Fruit fly (Drosophila melanogaster): ENCODE results near the gene Myt1.
A peak's percentile ranks its signal among the peaks of the same experiment; 100 is the strongest.

The Myt1 gene

dm6 chr3L:5813016-5813415 is 33.6 kb upstream of the Myt1 start, which contains the start of gene mad2 (continued):
- no peak for TF ChIP-seq CG7271 (tag; optimal IDR thresholded peaks at IDR 0.05)
- TF ChIP-seq CTCF (GFP tag; optimal IDR thresholded peaks at IDR 0.05) = peak; percentile 31
- peak; percentile 27 for TF ChIP-seq Nf-YB (GFP tag; optimal IDR thresholded peaks at IDR 0.05)
- no peak for TF ChIP-seq Max (GFP tag; optimal IDR thresholded peaks at IDR 0.05)
- no peak for TF ChIP-seq dimm (GFP tag; IDR thresholded peaks at IDR 0.05)
- TF ChIP-seq CG13296 (GFP tag; optimal IDR thresholded peaks at IDR 0.05) = no peak
- TF ChIP-seq CG13424 (tag; optimal IDR thresholded peaks at IDR 0.05) = peak; percentile 35
- no peak for TF ChIP-seq Dad (GFP tag; optimal IDR thresholded peaks at IDR 0.05)
- TF ChIP-seq az2 (GFP tag; optimal IDR thresholded peaks at IDR 0.05) = no peak
- TF ChIP-seq CkIIα-i1 (GFP tag; IDR thresholded peaks at IDR 0.05) = no peak
- no peak for TF ChIP-seq CG2875 (GFP tag; optimal IDR thresholded peaks at IDR 0.05)
- TF ChIP-seq sna (GFP tag; IDR thresholded peaks at IDR 0.05; ENCODE audit: partially characterized antibody) = peak; percentile 53; the same call in 1 of the 2 replicates
- TF ChIP-seq CG14050 (GFP tag; IDR thresholded peaks at IDR 0.05) = no peak
- TF ChIP-seq sr (GFP tag; IDR thresholded peaks at IDR 0.05) = no peak
- TF ChIP-seq cas (GFP tag; IDR thresholded peaks at IDR 0.05) = 0 out of 2 replicates have a peak, but pooled peaks have one; percentile 18
- TF ChIP-seq CG3995 (GFP tag; optimal IDR thresholded peaks at IDR 0.05) = no peak
- TF ChIP-seq CG6654 (GFP tag; optimal IDR thresholded peaks at IDR 0.05) = no peak
- no peak for TF ChIP-seq ttk (GFP tag; IDR thresholded peaks at IDR 0.05)
- no peak for TF ChIP-seq tx (GFP tag; optimal IDR thresholded peaks at IDR 0.05)
- TF ChIP-seq grau (tag; optimal IDR thresholded peaks at IDR 0.05) = peak; percentile 38
- TF ChIP-seq CG7928 (GFP tag; optimal IDR thresholded peaks at IDR 0.05) = peak; percentile 97
- no peak for TF ChIP-seq fd96Cb (tag; optimal IDR thresholded peaks at IDR 0.05)
- TF ChIP-seq Antp (GFP tag; optimal IDR thresholded peaks at IDR 0.05) = no peak
- peak; percentile 8 for TF ChIP-seq zfh2 (GFP tag; optimal IDR thresholded peaks at IDR 0.05)
- TF ChIP-seq Dek (tag; optimal IDR thresholded peaks at IDR 0.05) = peak; percentile 39
- peak; percentile 25 for TF ChIP-seq CG30403 (GFP tag; optimal IDR thresholded peaks at IDR 0.05)
- 0 out of 2 replicates have a peak, but pooled peaks have one; percentile 20 for TF ChIP-seq Xrp1 (GFP tag; IDR thresholded peaks at IDR 0.05)
- TF ChIP-seq CG12744 (GFP tag; optimal IDR thresholded peaks at IDR 0.05) = no peak
- TF ChIP-seq bigmax (GFP tag; optimal IDR thresholded peaks at IDR 0.05) = no peak
- peak; percentile 81 for TF ChIP-seq HmgD (GFP tag; optimal IDR thresholded peaks at IDR 0.05)
- peak; percentile 71 for TF ChIP-seq Bgb (GFP tag; IDR thresholded peaks at IDR 0.05; ENCODE audit: partially characterized antibody)
- TF ChIP-seq CG1602 (GFP tag; optimal IDR thresholded peaks at IDR 0.05) = no peak
- peak; percentile 16 for TF ChIP-seq CG4617 (GFP tag; optimal IDR thresholded peaks at IDR 0.05; ENCODE audit: borderline replicate concordance)
- peak; percentile 54 for TF ChIP-seq Hsf (GFP tag; optimal IDR thresholded peaks at IDR 0.05)
- peak; percentile 85 for TF ChIP-seq CG15479 (GFP tag; optimal IDR thresholded peaks at IDR 0.05)
- no peak for TF ChIP-seq disco-r (GFP tag; optimal IDR thresholded peaks at IDR 0.05)
- TF ChIP-seq CG11560 (tag; IDR thresholded peaks at IDR 0.05) = peak; percentile 85; the same call in 2 of the 3 replicates
- peak; percentile 61; the same call in 2 of the 3 replicates for TF ChIP-seq hb (GFP tag; IDR thresholded peaks at IDR 0.05; ENCODE audit: partially characterized antibody)
- no peak for TF ChIP-seq CG13775 (GFP tag; optimal IDR thresholded peaks at IDR 0.05)
- no peak for TF ChIP-seq twi (tag; optimal IDR thresholded peaks at IDR 0.05)
- no peak for TF ChIP-seq pfk (GFP tag; optimal IDR thresholded peaks at IDR 0.05)
- no peak for TF ChIP-seq CG8359 (GFP tag; optimal IDR thresholded peaks at IDR 0.05; ENCODE audit: borderline replicate concordance)
- TF ChIP-seq Abd-B (GFP tag; optimal IDR thresholded peaks at IDR 0.05) = peak; percentile 6
- TF ChIP-seq CG11247 (GFP tag; IDR thresholded peaks at IDR 0.05) = no peak
- no peak for TF ChIP-seq pan (optimal IDR thresholded peaks at IDR 0.05)
- no peak for TF ChIP-seq pan (GFP tag; optimal IDR thresholded peaks at IDR 0.05 in 1 of 2, IDR thresholded peaks at IDR 0.05 in 1 of 2)
- peak; percentile 79 for TF ChIP-seq nmo (GFP tag; optimal IDR thresholded peaks at IDR 0.05)
- TF ChIP-seq CG13287 (GFP tag; IDR thresholded peaks at IDR 0.05; ENCODE audit: partially characterized antibody) = peak; percentile 81
- TF ChIP-seq Trl (optimal IDR thresholded peaks at IDR 0.05) = peak in 1 of 2 experiments; percentile 9
- TF ChIP-seq Trl (GFP tag; optimal IDR thresholded peaks at IDR 0.05) = no peak
- TF ChIP-seq CG4328 (GFP tag; optimal IDR thresholded peaks at IDR 0.05) = no peak
- TF ChIP-seq NC2α (GFP tag; optimal IDR thresholded peaks at IDR 0.05) = no peak

Data from whole organism, embryonic.